Worm (Caenorhabditis elegans): Measurements from ENCODE around the gene R01E6.2.
A peak's percentile ranks its signal among the peaks of the same experiment; 100 is the strongest.

Gene R01E6.2

DNA sequence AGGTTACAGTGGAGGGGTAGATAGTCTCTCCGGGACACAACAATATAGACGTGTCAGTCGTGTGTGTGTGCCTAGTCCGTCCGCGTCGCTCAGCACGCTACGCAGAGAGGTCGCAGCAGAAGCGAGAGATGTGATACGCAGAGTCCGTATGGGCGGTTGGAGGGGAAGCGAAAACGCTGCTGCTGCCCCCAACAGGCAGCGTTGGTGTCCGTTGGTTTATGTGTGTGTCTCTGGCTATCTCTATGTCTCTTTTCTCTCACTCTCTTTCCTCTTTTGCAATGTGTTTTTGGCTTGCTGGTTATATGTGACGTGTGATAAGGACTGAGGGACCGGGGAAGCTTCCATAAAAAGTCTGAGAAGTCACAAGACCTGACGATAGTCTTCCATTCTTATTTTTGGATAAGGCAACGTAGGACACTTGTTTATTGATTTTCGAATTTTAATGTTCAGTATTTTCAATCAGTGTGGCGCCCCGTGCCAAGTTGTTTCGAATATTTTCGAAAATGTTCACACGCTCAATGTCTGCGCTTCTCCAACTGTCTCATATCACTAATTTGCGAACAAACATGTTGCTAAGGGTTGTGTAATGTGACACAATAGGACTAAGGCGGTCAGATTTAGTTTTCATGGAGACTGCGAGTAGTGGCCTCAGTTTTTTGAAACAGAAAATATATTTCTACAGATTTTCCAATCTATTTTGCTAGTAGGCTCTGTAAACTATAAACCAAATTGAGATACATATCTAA lies 38.8 kb downstream of the R01E6.2 start, which contains the start of gene pab-2 (continued):
- TF ChIP-seq attf-5 (GFP tag; optimal IDR thresholded peaks at IDR 0.05) (peak; percentile 53), lag-1 (GFP tag; IDR thresholded peaks at IDR 0.05) (no peak), tlf-1 (GFP tag; optimal IDR thresholded peaks at IDR 0.05) (peak; percentile 11), ztf-28 (GFP tag; IDR thresholded peaks at IDR 0.05) (no peak), let-526 (GFP tag; IDR thresholded peaks at IDR 0.05) (peak; percentile 54; the same call in 1 of the 2 replicates), ztf-22 (GFP tag; optimal IDR thresholded peaks at IDR 0.05) (peak; percentile 43), bed-1 (GFP tag; IDR thresholded peaks at IDR 0.05) (no peak), nhr-80 (tag; optimal IDR thresholded peaks at IDR 0.05) (peak; percentile 97), aptf-3 (GFP tag; IDR thresholded peaks at IDR 0.05) (no peak), madf-10 (tag; optimal IDR thresholded peaks at IDR 0.05) (peak; percentile 53), C06A6.2 (GFP tag; conservative IDR thresholded peaks at IDR 0.05) (no peak; the same call in 1 of the 2 replicates), hmg-1.2 (GFP tag; IDR thresholded peaks at IDR 0.05) (peak; percentile 65), ceh-27 (GFP tag; optimal IDR thresholded peaks at IDR 0.05) (peak; percentile 55), F37B4.10 (GFP tag; IDR thresholded peaks at IDR 0.05) (0 out of 2 replicates have a peak, but pooled peaks have one; percentile 43), lin-26 (GFP tag; IDR thresholded peaks at IDR 0.05) (0 out of 2 replicates have a peak, but pooled peaks have one; percentile 43), rec-8 (tag; optimal IDR thresholded peaks at IDR 0.05) (no peak), bed-2 (GFP tag; IDR thresholded peaks at IDR 0.05) (no peak), F10E7.11 (tag; optimal IDR thresholded peaks at IDR 0.05) (no peak), nhr-90 (tag; optimal IDR thresholded peaks at IDR 0.05) (peak; percentile 63)

DNA sequence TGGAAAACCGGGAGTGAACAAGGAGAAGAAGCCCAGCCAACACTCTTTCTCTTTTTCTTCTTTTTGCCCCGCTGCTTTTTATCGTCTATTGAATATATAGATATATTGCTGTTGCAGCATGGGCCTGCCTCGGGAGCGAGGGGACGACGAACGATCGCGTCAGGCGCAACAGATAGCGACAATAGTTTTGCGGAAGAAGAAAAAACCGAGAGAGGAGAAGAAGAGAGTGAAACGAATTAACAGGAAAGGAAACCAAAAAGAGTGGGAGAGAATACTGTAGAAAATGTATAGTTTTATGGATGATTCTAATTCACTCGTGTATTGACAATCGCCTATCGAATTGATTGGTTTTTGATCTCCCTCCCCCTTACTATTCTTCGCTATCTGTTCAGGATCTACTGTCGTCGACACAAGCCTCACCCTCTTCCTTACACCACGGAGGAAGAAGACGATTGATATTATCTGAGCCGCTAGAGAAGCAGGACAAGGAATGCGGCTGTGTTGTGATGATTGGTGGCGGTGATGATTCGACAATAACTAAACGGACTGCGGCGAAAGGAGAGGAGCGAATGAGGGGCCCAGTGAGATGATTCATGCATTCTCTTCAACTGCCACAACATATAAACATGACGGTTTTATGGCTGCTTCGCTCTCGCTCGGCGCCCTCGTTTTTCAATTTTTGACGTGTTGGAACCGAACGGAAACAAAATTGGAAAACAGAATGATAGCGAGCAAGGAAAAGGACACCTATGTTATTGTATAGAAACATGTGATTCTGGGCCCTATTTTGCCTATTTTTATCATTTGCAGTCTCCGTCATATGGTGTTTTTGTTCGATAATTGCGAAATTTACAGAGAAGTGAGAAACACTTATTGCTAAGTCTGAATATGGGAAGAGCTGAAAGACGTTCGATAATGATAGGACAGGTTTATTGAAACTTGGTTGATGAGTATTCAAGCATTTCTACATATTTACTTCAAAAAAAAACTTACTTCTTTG lies 39.8 kb downstream of the R01E6.2 start:
- TF ChIP-seq zfh-2 (GFP tag; conservative IDR thresholded peaks at IDR 0.05) (0 out of 2 replicates have a peak, but pooled peaks have one; percentile 38), lin-35 (GFP tag; optimal IDR thresholded peaks at IDR 0.05) (no peak), Y79H2A.3 (GFP tag; conservative IDR thresholded peaks at IDR 0.05) (no peak), dox-1 (GFP tag; IDR thresholded peaks at IDR 0.05) (peak; percentile 33), unc-62 (GFP tag; optimal IDR thresholded peaks at IDR 0.05) (no peak), cebp-1 (GFP tag; IDR thresholded peaks at IDR 0.05) (peak; percentile 92), cebp-1 (tag; optimal IDR thresholded peaks at IDR 0.05) (peak; percentile 90), nfyb-1 (GFP tag; IDR thresholded peaks at IDR 0.05) (0 out of 2 replicates have a peak, but pooled peaks have one; percentile 6), chd-7 (tag; optimal IDR thresholded peaks at IDR 0.05) (peak; percentile 6)

DNA sequence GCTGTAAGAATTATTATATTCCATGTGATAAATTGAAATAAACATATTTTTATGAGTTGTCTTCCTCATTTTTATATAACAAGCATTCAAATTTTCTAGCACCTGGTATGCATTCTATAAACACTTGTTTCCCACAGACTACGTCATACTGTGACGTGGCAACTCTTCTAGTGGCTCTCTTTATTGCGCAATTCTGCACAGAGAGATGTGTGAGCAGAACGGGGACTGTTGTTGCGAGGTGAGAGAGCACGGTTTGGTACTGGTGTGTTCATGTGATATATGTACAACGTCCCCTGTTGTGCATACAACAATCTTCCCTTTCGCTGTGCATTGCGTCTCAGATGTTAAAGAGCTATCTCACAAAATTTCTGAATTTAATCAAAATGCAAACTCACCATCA lies 41.2 kb downstream of the R01E6.2 start:
- TF ChIP-seq die-1 (tag; optimal IDR thresholded peaks at IDR 0.05) (no peak), F33H1.4 (GFP tag; IDR thresholded peaks at IDR 0.05) (no peak), dox-1 (GFP tag; IDR thresholded peaks at IDR 0.05) (no peak), Y53G8AR.9 (GFP tag; conservative IDR thresholded peaks at IDR 0.05) (no peak), F10E7.11 (tag; optimal IDR thresholded peaks at IDR 0.05) (no peak), F52B5.7 (tag; optimal IDR thresholded peaks at IDR 0.05) (no peak), lsl-1 (GFP tag; optimal IDR thresholded peaks at IDR 0.05) (no peak), F22D6.2 (tag; optimal IDR thresholded peaks at IDR 0.05) (no peak), tlf-1 (GFP tag; optimal IDR thresholded peaks at IDR 0.05) (no peak), akir-1 (GFP tag; optimal IDR thresholded peaks at IDR 0.05) (no peak), ZK185.1 (tag; optimal IDR thresholded peaks at IDR 0.05; ENCODE audit: poor library complexity, severe bottlenecking) (no peak), mes-4 (tag; optimal IDR thresholded peaks at IDR 0.05) (no peak), ccch-3 (GFP tag; optimal IDR thresholded peaks at IDR 0.05) (no peak), K11D2.4 (GFP tag; IDR thresholded peaks at IDR 0.05) (no peak)
